Fruit fly (Drosophila melanogaster) whole organism, wandering third instar larva: Measurements from ENCODE around the gene CG9483.

Experiments used
- CG9705 ChIP-seq: fragments of 200-800 bp; sonication (Bioruptor generic); optimal IDR thresholded peaks from 2 replicates; lab custom pipeline; 2018; ENCODE audit warnings: missing biosample characterization, mild to moderate bottlenecking, missing genetic modification characterization
- CrebA ChIP-seq: fragments of 200-800 bp; sonication (Bioruptor generic); optimal IDR thresholded peaks from 2 replicates; lab custom pipeline; 2016; ENCODE audit warnings: missing biosample characterization, mild to moderate bottlenecking, missing genetic modification characterization, borderline replicate concordance
- Dif ChIP-seq: fragments of 200-275, 200-300 bp; sonication (Bioruptor generic); optimal IDR thresholded peaks from 2 replicates; lab custom pipeline; 2018; ENCODE audit warnings: missing biosample characterization, missing genetic modification characterization; ENCODE audit not compliant: partially characterized antibody
- GATAd ChIP-seq: sonication (Bioruptor generic); optimal IDR thresholded peaks from 2 replicates; lab custom pipeline; 2016; ENCODE audit warnings: missing biosample characterization, missing genetic modification characterization
- HLH106 ChIP-seq: fragments of 200-800 bp; optimal IDR thresholded peaks from 3 replicates; lab custom pipeline; 2019; ENCODE audit warnings: missing biosample characterization, mild to moderate bottlenecking, missing genetic modification characterization, moderate library complexity
- Hnf4 ChIP-seq: fragments of 200-800 bp; sonication (Bioruptor generic); optimal IDR thresholded peaks from 2 replicates; lab custom pipeline; 2016; ENCODE audit warnings: missing biosample characterization, mild to moderate bottlenecking, missing genetic modification characterization
- Hr78 ChIP-seq: fragments of >200 bp; optimal IDR thresholded peaks from 2 replicates; lab custom pipeline; 2017; ENCODE audit warnings: missing biosample characterization, missing genetic modification characterization
- Hr83 ChIP-seq: fragments of 200-300 bp; sonication (Bioruptor generic); optimal IDR thresholded peaks from 2 replicates; lab custom pipeline; 2016; ENCODE audit warnings: missing biosample characterization, mild to moderate bottlenecking, missing genetic modification characterization, moderate library complexity; ENCODE audit not compliant: poor library complexity, severe bottlenecking
- Jra ChIP-seq: sonication (Bioruptor generic); optimal IDR thresholded peaks from 2 replicates; lab custom pipeline; 2016; ENCODE audit warnings: missing biosample characterization, missing genetic modification characterization
- Mio ChIP-seq: sonication (Bioruptor generic); optimal IDR thresholded peaks from 2 replicates; lab custom pipeline; 2016; ENCODE audit warnings: missing biosample characterization, missing genetic modification characterization
- Myc ChIP-seq: fragments of >200 bp; optimal IDR thresholded peaks from 2 replicates; lab custom pipeline; 2017
- N ChIP-seq: fragments of >200 bp; optimal IDR thresholded peaks from 2 replicates; lab custom pipeline; 2018; ENCODE audit warnings: missing biosample characterization, missing external identifiers, missing genetic modification characterization
- OdsH ChIP-seq: fragments of 200-800 bp; sonication (Bioruptor generic); optimal IDR thresholded peaks from 2 replicates; lab custom pipeline; 2016; ENCODE audit warnings: missing biosample characterization, mild to moderate bottlenecking, missing genetic modification characterization
- Rel ChIP-seq, 2 experiments: fragments of 200-800 bp; sonication (Bioruptor generic) in 1 of 2; optimal IDR thresholded peaks; 2 replicates in 1 of 2; 3 replicates in 1 of 2; lab custom pipeline; 2016 to 2019; ENCODE audit warnings: mild to moderate bottlenecking in 2 of 2, missing biosample characterization in 2 of 2, missing genetic modification characterization in 2 of 2, moderate library complexity in 1 of 2
- Sp1 ChIP-seq: fragments of 200-800 bp; sonication (Bioruptor generic); optimal IDR thresholded peaks from 3 replicates; lab custom pipeline; 2019; ENCODE audit warnings: missing biosample characterization, mild to moderate bottlenecking, missing genetic modification characterization, moderate library complexity
- Vsx2 ChIP-seq: fragments of 200-300, 225-300 bp; sonication (Bioruptor generic); optimal IDR thresholded peaks from 2 replicates; lab custom pipeline; 2018; ENCODE audit warnings: missing biosample characterization, missing genetic modification characterization; ENCODE audit not compliant: partially characterized antibody
- br ChIP-seq: fragments of 200-800 bp; sonication (Bioruptor generic); optimal IDR thresholded peaks from 2 replicates; lab custom pipeline; 2016; ENCODE audit warnings: missing biosample characterization, missing genetic modification characterization
- brk ChIP-seq: fragments of 200-800 bp; sonication (Bioruptor generic); optimal IDR thresholded peaks from 2 replicates; lab custom pipeline; 2016; ENCODE audit warnings: missing biosample characterization, mild to moderate bottlenecking, missing genetic modification characterization
- dl ChIP-seq, 2 experiments: fragments of 175-275, 200-275 bp in 1 of 2; fragments of 200-275 bp in 1 of 2; sonication (Bioruptor generic); optimal IDR thresholded peaks; lab custom pipeline; 2018; ENCODE audit warnings: mild to moderate bottlenecking in 2 of 2, missing biosample characterization in 2 of 2, missing genetic modification characterization in 2 of 2, moderate library complexity in 2 of 2; ENCODE audit not compliant: partially characterized antibody in 2 of 2, insufficient read depth in 1 of 2
- dmrt93B ChIP-seq: fragments of 200-800 bp; sonication (Bioruptor generic); optimal IDR thresholded peaks from 2 replicates; lab custom pipeline; 2018; ENCODE audit warnings: missing biosample characterization, mild to moderate bottlenecking, missing genetic modification characterization
- dsf ChIP-seq: sonication (Bioruptor generic); optimal IDR thresholded peaks from 2 replicates; lab custom pipeline; 2016; ENCODE audit warnings: missing biosample characterization, missing genetic modification characterization, borderline replicate concordance
- ey ChIP-seq: fragments of 200-800 bp; sonication (Bioruptor generic); optimal IDR thresholded peaks from 2 replicates; lab custom pipeline; 2016; ENCODE audit warnings: missing biosample characterization, missing genetic modification characterization
- foxo ChIP-seq, 2 experiments: fragments of 200-800 bp; sonication (Bioruptor generic); optimal IDR thresholded peaks; 2 replicates in 1 of 2; 3 replicates in 1 of 2; lab custom pipeline; 2016 to 2017; ENCODE audit warnings: missing biosample characterization in 2 of 2, missing genetic modification characterization in 2 of 2
- fru ChIP-seq: fragments of 200-800 bp; sonication (Bioruptor generic); optimal IDR thresholded peaks from 3 replicates; lab custom pipeline; 2016; ENCODE audit warnings: missing biosample characterization, mild to moderate bottlenecking, missing genetic modification characterization
- h ChIP-seq: fragments of 200-800 bp; sonication (Bioruptor generic); optimal IDR thresholded peaks from 3 replicates; lab custom pipeline; 2016; ENCODE audit warnings: missing biosample characterization, mild to moderate bottlenecking, missing genetic modification characterization
- jim ChIP-seq: fragments of 175-275, 200-325 bp; sonication (Bioruptor generic); optimal IDR thresholded peaks from 2 replicates; lab custom pipeline; 2016; ENCODE audit warnings: missing biosample characterization, mild to moderate bottlenecking, missing genetic modification characterization
- lola ChIP-seq: fragments of >200 bp; optimal IDR thresholded peaks from 2 replicates; lab custom pipeline; 2017; ENCODE audit warnings: missing biosample characterization, missing genetic modification characterization
- pan ChIP-seq: fragments of >200 bp; optimal IDR thresholded peaks from 2 replicates; lab custom pipeline; 2017
- psq ChIP-seq: fragments of 200-800 bp; sonication (Bioruptor generic); optimal IDR thresholded peaks from 3 replicates; lab custom pipeline; 2017; ENCODE audit warnings: missing biosample characterization, mild to moderate bottlenecking, missing genetic modification characterization, moderate library complexity
- rgr ChIP-seq: fragments of 200-800 bp; sonication (Bioruptor generic); optimal IDR thresholded peaks from 3 replicates; lab custom pipeline; 2016; ENCODE audit warnings: missing biosample characterization, mild to moderate bottlenecking, missing genetic modification characterization
- sage ChIP-seq: fragments of 200-800 bp; sonication (Bioruptor generic); optimal IDR thresholded peaks from 2 replicates; lab custom pipeline; 2016; ENCODE audit warnings: missing biosample characterization, mild to moderate bottlenecking, missing genetic modification characterization
- sv ChIP-seq: fragments of 200-800 bp; sonication (Bioruptor generic); optimal IDR thresholded peaks from 3 replicates; lab custom pipeline; 2016; ENCODE audit warnings: missing biosample characterization, missing genetic modification characterization
- tai ChIP-seq: sonication (Bioruptor generic); optimal IDR thresholded peaks from 2 replicates; lab custom pipeline; 2016; ENCODE audit warnings: missing biosample characterization, missing genetic modification characterization
- usp ChIP-seq: fragments of >200 bp; optimal IDR thresholded peaks from 2 replicates; lab custom pipeline; 2017; ENCODE audit warnings: missing biosample characterization, missing genetic modification characterization
- woc ChIP-seq: sonication (Bioruptor generic); optimal IDR thresholded peaks from 2 replicates; lab custom pipeline; 2016; ENCODE audit warnings: missing biosample characterization, mild to moderate bottlenecking, missing genetic modification characterization

CG9483 gene

DNA sequence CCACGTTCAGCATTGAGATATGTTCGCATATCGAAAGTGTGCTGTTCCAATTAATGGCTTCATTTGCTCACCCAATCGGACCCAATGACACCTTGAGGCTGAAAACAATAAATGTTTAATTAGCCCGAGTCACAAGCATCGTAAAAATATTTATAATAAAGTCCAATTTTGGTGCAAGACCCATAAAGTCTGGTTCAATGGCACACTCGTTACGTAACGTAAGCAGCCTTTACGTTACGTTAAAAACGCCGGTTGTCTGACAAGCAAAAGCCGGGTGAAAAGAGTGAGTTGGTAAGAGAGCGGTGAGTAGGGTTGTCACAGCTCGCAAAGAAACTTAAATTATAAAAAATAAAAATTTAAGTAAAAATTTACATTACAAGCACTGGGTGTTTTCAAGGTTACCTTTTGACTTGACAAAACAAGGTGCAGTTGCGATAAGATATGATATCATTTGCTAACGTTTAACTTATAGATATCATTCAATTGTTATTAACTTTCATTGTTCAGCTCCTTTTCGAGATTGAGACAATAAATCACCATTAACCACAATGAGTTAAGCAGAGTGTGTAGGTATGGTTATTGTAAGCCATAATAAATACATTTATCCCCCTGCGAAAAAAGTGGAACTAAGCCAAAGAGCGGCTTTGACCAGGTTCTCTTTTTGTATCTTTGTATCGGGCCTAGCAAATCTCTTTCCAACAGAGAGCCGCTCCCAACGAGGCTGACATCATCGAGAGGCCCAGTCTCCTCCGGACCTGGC, 31.6 kb downstream of the CG9483 start:
- TF ChIP-seq HLH106 (tag; lab: Kevin White, UChicago) (peak; percentile 81), foxo (GFP tag; optimal IDR thresholded peaks at IDR 0.05; lab: Kevin White, UChicago) (peak in 1 of 2 experiments; percentile 67), psq (GFP tag; lab: Kevin White, UChicago) (peak; percentile 48), sv (GFP tag; lab: Kevin White, UChicago) (peak; percentile 34), Hnf4 (peak; percentile 15), h (GFP tag; lab: Kevin White, UChicago) (peak; percentile 69), dmrt93B (GFP tag; lab: Kevin White, UChicago) (peak; percentile 45), N (GFP tag; lab: Kevin White, UChicago) (no peak), Rel (GFP tag; optimal IDR thresholded peaks at IDR 0.05; lab: Kevin White, UChicago) (peak; percentile 71), Rel (tag; optimal IDR thresholded peaks at IDR 0.05; lab: Kevin White, UChicago) (no peak), Dif (peak; percentile 49), Sp1 (GFP tag; lab: Kevin White, UChicago) (peak; percentile 74), dsf (no peak), Hr83 (GFP tag; lab: Kevin White, UChicago) (no peak), tai (GFP tag; lab: Kevin White, UChicago) (peak; percentile 54), Jra (no peak), lola (no peak), CG9705 (GFP tag; lab: Kevin White, UChicago) (peak; percentile 68), sage (GFP tag; lab: Kevin White, UChicago) (peak; percentile 61), pan (lab: Kevin White, UChicago) (no peak), rgr (GFP tag; lab: Kevin White, UChicago) (peak; percentile 54), OdsH (peak; percentile 68), ey (peak; percentile 74), GATAd (GFP tag; lab: Kevin White, UChicago) (no peak), CrebA (GFP tag; lab: Kevin White, UChicago) (peak; percentile 30), br (GFP tag; lab: Kevin White, UChicago) (peak; percentile 73), brk (GFP tag; lab: Kevin White, UChicago) (peak; percentile 59), woc (GFP tag; lab: Kevin White, UChicago) (peak; percentile 55), fru (GFP tag; lab: Kevin White, UChicago) (peak; percentile 71), dl (GFP tag; optimal IDR thresholded peaks at IDR 0.05; lab: Kevin White, UChicago; ENCODE audit: insufficient read depth in 1 of 2, partially characterized antibody in 2 of 2) (peak; percentile 45 to 77)

DNA sequence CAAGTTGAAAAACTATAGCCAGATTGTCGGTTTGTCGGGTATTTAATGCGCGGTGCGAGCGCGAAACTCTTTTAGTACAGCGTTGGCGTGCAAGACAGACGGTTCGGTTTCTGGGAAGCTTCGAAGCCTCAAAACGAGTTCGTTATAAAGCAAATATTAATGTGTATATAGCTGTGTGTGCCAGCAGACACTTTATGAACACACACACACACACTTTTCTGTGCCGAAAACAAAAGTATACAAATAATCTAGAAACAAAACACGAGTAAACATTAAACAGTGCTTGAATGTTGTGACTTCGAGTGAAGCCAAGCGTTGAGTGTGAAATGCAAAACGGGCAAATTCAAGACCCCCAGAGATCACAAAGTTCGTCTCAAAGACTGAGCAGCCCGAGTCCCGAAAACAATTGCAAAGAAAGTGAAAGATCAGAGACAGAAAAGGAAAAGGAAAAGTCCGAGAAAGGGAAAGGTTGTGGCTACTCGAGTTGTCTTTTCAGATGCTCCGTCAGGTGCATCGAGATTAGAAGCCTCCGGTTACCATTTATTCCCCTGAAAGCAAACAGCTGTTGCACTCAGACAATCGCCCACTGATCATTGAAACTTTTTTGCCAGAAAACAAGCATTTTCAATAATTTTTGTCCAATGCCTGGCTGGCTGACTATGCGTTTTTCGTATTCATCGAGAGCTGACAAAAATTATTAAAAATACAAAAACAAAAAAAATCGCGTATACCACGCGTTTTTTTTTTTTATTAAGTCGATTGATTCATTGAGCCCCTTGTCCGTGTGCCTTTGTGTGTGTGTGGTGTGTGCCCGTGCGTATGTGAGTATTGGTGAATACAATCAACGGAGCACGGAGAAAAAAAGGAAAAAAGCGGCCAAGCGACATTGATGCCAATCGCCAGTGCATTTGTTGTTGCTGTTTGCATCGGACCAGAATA, 32.4 kb downstream of the CG9483 start, which contains the start of gene CG34398:
TSS of gene CG34398 (plus strand) at position 73 of the 939 bp plus-strand sequence.
- TF ChIP-seq usp (GFP tag; lab: Kevin White, UChicago) (no peak), N (GFP tag; lab: Kevin White, UChicago) (no peak), Hr83 (GFP tag; lab: Kevin White, UChicago) (peak; percentile 53), woc (GFP tag; lab: Kevin White, UChicago) (peak; percentile 3), Vsx2 (GFP tag; lab: Kevin White, UChicago) (peak; percentile 18), sage (GFP tag; lab: Kevin White, UChicago) (peak; percentile 58)

DNA sequence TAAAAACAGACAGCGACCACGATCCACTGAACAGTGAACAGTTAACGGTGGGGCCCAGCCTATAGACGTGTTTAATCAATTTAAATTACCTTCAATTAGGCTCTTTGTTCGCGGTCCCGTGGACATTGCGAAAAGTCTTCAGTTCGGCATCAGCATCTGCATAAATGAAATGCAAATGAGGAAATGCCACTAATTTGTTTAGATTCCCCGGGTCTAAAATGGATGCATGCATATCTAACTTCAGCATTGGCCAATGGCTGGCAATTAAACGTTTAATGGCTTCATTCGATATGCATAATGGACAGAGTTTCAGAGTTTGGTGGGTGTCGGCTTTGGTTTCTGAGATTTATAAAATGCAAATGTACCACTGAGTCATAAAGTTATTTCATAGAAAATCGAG, 35.3 kb downstream of the CG9483 start:
- TF ChIP-seq ey (no peak), Mio (GFP tag; lab: Kevin White, UChicago) (no peak), Hr78 (GFP tag; lab: Kevin White, UChicago) (no peak), psq (GFP tag; lab: Kevin White, UChicago) (no peak), woc (GFP tag; lab: Kevin White, UChicago) (no peak), OdsH (no peak), fru (GFP tag; lab: Kevin White, UChicago) (no peak), Myc (lab: Kevin White, UChicago) (no peak), Hnf4 (no peak), sv (GFP tag; lab: Kevin White, UChicago) (no peak), rgr (GFP tag; lab: Kevin White, UChicago) (no peak), jim (GFP tag; lab: Kevin White, UChicago) (no peak), Dif (no peak), Rel (GFP tag; optimal IDR thresholded peaks at IDR 0.05; lab: Kevin White, UChicago) (no peak), Rel (tag; optimal IDR thresholded peaks at IDR 0.05; lab: Kevin White, UChicago) (no peak), CG9705 (GFP tag; lab: Kevin White, UChicago) (no peak)
